Worm (Caenorhabditis elegans) whole organism, mixed stage, embryonic: ENCODE data around the gene mfsd-13.2.

Experiments used
- flh-1 ChIP-seq: fragments of 200-800 bp; sonication (Bioruptor generic); optimal IDR thresholded peaks from 2 replicates; lab custom pipeline; 2018; ENCODE audit warnings: mild to moderate bottlenecking, missing genetic modification characterization, moderate library complexity, missing compliant biosample characterization
- lin-13 ChIP-seq: fragments of 150-350 bp; optimal IDR thresholded peaks from 2 replicates; lab custom pipeline; 2014; ENCODE audit warnings: missing biosample characterization, missing genetic modification characterization
- nhr-237 ChIP-seq: fragments of 150-350 bp; optimal IDR thresholded peaks from 2 replicates; lab custom pipeline; 2014; ENCODE audit warnings: missing biosample characterization, missing genetic modification characterization
- nhr-28 ChIP-seq: fragments of 150-350 bp; optimal IDR thresholded peaks from 2 replicates; lab custom pipeline; 2014; ENCODE audit warnings: missing biosample characterization, missing genetic modification characterization
- pha-4 ChIP-seq: fragments of 150-350 bp; optimal IDR thresholded peaks from 2 replicates; lab custom pipeline; 2018; ENCODE audit warnings: missing biosample characterization, missing genetic modification reagents, missing genetic modification characterization
- ztf-11 ChIP-seq: fragments of 150-350 bp; optimal IDR thresholded peaks from 2 replicates; lab custom pipeline; 2014; ENCODE audit warnings: missing biosample characterization, missing genetic modification characterization

DNA sequence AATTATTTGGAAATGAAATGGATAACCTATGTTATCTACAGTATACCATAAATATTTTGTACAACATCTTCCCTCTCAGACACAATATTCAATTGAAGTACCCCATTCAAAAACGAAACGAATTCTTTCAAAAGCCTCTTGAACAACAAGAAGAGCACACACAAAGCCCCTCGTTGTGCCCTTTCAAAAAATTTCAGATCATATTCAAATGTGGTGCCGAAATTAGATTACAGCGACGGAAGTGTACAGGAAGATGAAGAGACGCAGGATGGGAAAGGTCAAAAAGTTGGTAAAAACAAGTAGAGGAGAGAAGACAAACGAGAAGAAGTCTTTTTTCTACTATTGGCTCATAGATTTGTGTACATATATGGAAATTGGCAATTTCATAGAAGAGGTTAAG is 10.5 kb upstream of the mfsd-13.2 start:
- TF ChIP-seq flh-1 (GFP tag; lab: Kevin White, UChicago), result no peak
- no peak for TF ChIP-seq lin-13 (tag; lab: Kevin White, UChicago)
- TF ChIP-seq ztf-11, result no peak
- TF ChIP-seq pha-4 (tag; lab: Kevin White, UChicago), result no peak
- no peak for TF ChIP-seq nhr-28 (tag; lab: Kevin White, UChicago)
- no peak for TF ChIP-seq nhr-237 (tag; lab: Kevin White, UChicago)
